Fruit fly (Drosophila melanogaster) whole organism, embryonic: Measurements from ENCODE around the gene Atat.

Source experiments
- Atf3 ChIP-seq: fragments of 200-800 bp; sonication (Bioruptor generic); optimal IDR thresholded peaks from 3 replicates; lab custom pipeline; 2016; ENCODE audit warnings: missing biosample characterization, missing genetic modification characterization
- CG10209 ChIP-seq: fragments of 200-800 bp; sonication (Bioruptor generic); optimal IDR thresholded peaks from 3 replicates; lab custom pipeline; 2017; ENCODE audit warnings: missing biosample characterization, mild to moderate bottlenecking, missing genetic modification characterization, missing genetic modification reagents
- CG1024 ChIP-seq: fragments of 200-800 bp; sonication (Bioruptor generic); IDR thresholded peaks from 2 replicates; pipeline ENCODE4 v1.3.6; 2022; ENCODE audit warnings: missing biosample characterization, missing genetic modification characterization
- CG10267 ChIP-seq: fragments of 200-800 bp; sonication (Bioruptor generic); optimal IDR thresholded peaks from 2 replicates; lab custom pipeline; 2018; ENCODE audit warnings: missing biosample characterization, mild to moderate bottlenecking, missing genetic modification characterization, moderate library complexity
- CG10274 ChIP-seq: fragments of 200-800 bp; sonication (Bioruptor generic); optimal IDR thresholded peaks from 3 replicates; lab custom pipeline; 2017; ENCODE audit warnings: missing biosample characterization, mild to moderate bottlenecking, missing genetic modification characterization
- CG10543 ChIP-seq: fragments of 200-800 bp; sonication (Bioruptor generic); optimal IDR thresholded peaks from 3 replicates; lab custom pipeline; 2017; ENCODE audit warnings: missing biosample characterization, mild to moderate bottlenecking, missing genetic modification characterization, moderate library complexity
- CG11398 ChIP-seq: fragments of 200-800 bp; sonication (Bioruptor generic); optimal IDR thresholded peaks from 2 replicates; lab custom pipeline; 2016; ENCODE audit warnings: missing biosample characterization, missing genetic modification characterization
- CG11695 ChIP-seq: fragments of 200-800 bp; sonication (Bioruptor generic); IDR thresholded peaks from 3 replicates; pipeline ENCODE4 v1.3.6; 2022; ENCODE audit warnings: missing biosample characterization, missing genetic modification characterization
- CG12942 ChIP-seq: fragments of 200-800 bp; sonication (Bioruptor generic); optimal IDR thresholded peaks from 3 replicates; lab custom pipeline; 2016; ENCODE audit warnings: missing biosample characterization, missing genetic modification characterization
- CG14710 ChIP-seq: fragments of 200-800 bp; sonication (Bioruptor generic); optimal IDR thresholded peaks from 3 replicates; lab custom pipeline; 2019; ENCODE audit warnings: missing biosample characterization, mild to moderate bottlenecking, missing genetic modification characterization, moderate library complexity
- CG1603 ChIP-seq: fragments of 200-800 bp; sonication (Bioruptor generic); optimal IDR thresholded peaks from 2 replicates; lab custom pipeline; 2019; ENCODE audit warnings: missing biosample characterization, mild to moderate bottlenecking, missing genetic modification characterization, moderate library complexity
- CG17361 ChIP-seq: fragments of 200-800 bp; sonication (Bioruptor generic); IDR thresholded peaks from 3 replicates; pipeline ENCODE4 v1.3.6; 2022; ENCODE audit warnings: missing biosample characterization, missing genetic modification characterization
- CG1792 ChIP-seq: fragments of 200-800 bp; sonication (Bioruptor generic); optimal IDR thresholded peaks from 2 replicates; lab custom pipeline; 2016; ENCODE audit warnings: missing biosample characterization, missing genetic modification characterization
- CG18619 ChIP-seq: fragments of 200-800 bp; sonication (Bioruptor generic); optimal IDR thresholded peaks from 3 replicates; lab custom pipeline; 2017; ENCODE audit warnings: missing biosample characterization, mild to moderate bottlenecking, missing genetic modification characterization
- CG2116 ChIP-seq: fragments of 200-800 bp; sonication (Bioruptor generic); optimal IDR thresholded peaks from 3 replicates; lab custom pipeline; 2018; ENCODE audit warnings: missing biosample characterization, mild to moderate bottlenecking, missing genetic modification characterization
- CG2129 ChIP-seq: fragments of 200-800 bp; sonication (Bioruptor generic); IDR thresholded peaks from 2 replicates; pipeline ENCODE4 v1.3.6; 2022; ENCODE audit warnings: missing biosample characterization, missing genetic modification characterization; ENCODE audit not compliant: partially characterized antibody
- CG3163 ChIP-seq: fragments of 200-800 bp; sonication (Bioruptor generic); optimal IDR thresholded peaks from 3 replicates; lab custom pipeline; 2016; ENCODE audit warnings: missing biosample characterization, missing genetic modification characterization
- CG3407 ChIP-seq: fragments of 200-800 bp; sonication (Bioruptor generic); optimal IDR thresholded peaks from 2 replicates; lab custom pipeline; 2018; ENCODE audit warnings: missing biosample characterization, mild to moderate bottlenecking, missing genetic modification characterization
- CG4617 ChIP-seq: fragments of 200-800 bp; sonication (Bioruptor generic); optimal IDR thresholded peaks from 3 replicates; lab custom pipeline; 2016; ENCODE audit warnings: missing biosample characterization, missing genetic modification characterization, borderline replicate concordance
- CG5180 ChIP-seq: fragments of 200-800 bp; sonication (Bioruptor generic); optimal IDR thresholded peaks from 3 replicates; lab custom pipeline; 2017; ENCODE audit warnings: missing biosample characterization, missing genetic modification characterization, mild to moderate bottlenecking, moderate library complexity, missing genetic modification reagents
- CG6813 ChIP-seq: fragments of 200-800 bp; sonication (Bioruptor generic); optimal IDR thresholded peaks from 2 replicates; lab custom pipeline; 2017; ENCODE audit warnings: missing biosample characterization, missing genetic modification characterization, mild to moderate bottlenecking, moderate library complexity, missing genetic modification reagents
- CG8765 ChIP-seq: fragments of 200-800 bp; sonication (Bioruptor generic); IDR thresholded peaks from 2 replicates; pipeline ENCODE4 v1.3.6; 2022; ENCODE audit warnings: missing biosample characterization, missing genetic modification characterization
- CG9215 ChIP-seq: fragments of 200-800 bp; sonication (Bioruptor generic); IDR thresholded peaks from 2 replicates; pipeline ENCODE4 v1.3.6; 2022; ENCODE audit warnings: missing biosample characterization, missing genetic modification characterization
- Deaf1 ChIP-seq: fragments of 200-800 bp; optimal IDR thresholded peaks from 3 replicates; lab custom pipeline; 2019; ENCODE audit warnings: missing biosample characterization, mild to moderate bottlenecking, missing genetic modification characterization, moderate library complexity
- Fer3 ChIP-seq: fragments of 200-800 bp; sonication (Bioruptor generic); optimal IDR thresholded peaks from 2 replicates; lab custom pipeline; 2018; ENCODE audit warnings: missing biosample characterization, mild to moderate bottlenecking, missing genetic modification characterization, moderate library complexity
- H15 ChIP-seq: fragments of 200-800 bp; sonication (Bioruptor generic); IDR thresholded peaks from 3 replicates; pipeline ENCODE4 v1.3.6; 2022; ENCODE audit warnings: missing biosample characterization, missing genetic modification characterization
- HLH3B ChIP-seq: fragments of 200-800 bp; sonication (Bioruptor generic); IDR thresholded peaks from 2 replicates; pipeline ENCODE4 v1.3.6; 2022; ENCODE audit warnings: missing biosample characterization, missing genetic modification characterization
- Hr51 ChIP-seq, 2 experiments: fragments of 200-800 bp; sonication (Bioruptor generic); optimal IDR thresholded peaks; 2 replicates in 1 of 2; 3 replicates in 1 of 2; lab custom pipeline; 2016 to 2018; ENCODE audit warnings: missing biosample characterization in 2 of 2, missing genetic modification characterization in 2 of 2, mild to moderate bottlenecking in 1 of 2, moderate library complexity in 1 of 2
- NK7.1 ChIP-seq: fragments of 200-800 bp; sonication (Bioruptor generic); optimal IDR thresholded peaks from 3 replicates; lab custom pipeline; 2016; ENCODE audit warnings: missing biosample characterization, missing genetic modification characterization
- Taf1 ChIP-seq: fragments of 200-800 bp; sonication (Bioruptor generic); IDR thresholded peaks from 2 replicates; pipeline ENCODE4 v1.3.6; 2022; ENCODE audit warnings: missing biosample characterization, missing genetic modification characterization
- Usf ChIP-seq: fragments of 200-800 bp; sonication (Bioruptor generic); optimal IDR thresholded peaks from 2 replicates; lab custom pipeline; 2017; ENCODE audit warnings: missing genotype, missing biosample characterization, missing genetic modification characterization
- Xrp1 ChIP-seq: fragments of 200-800 bp; sonication (Bioruptor generic); IDR thresholded peaks from 2 replicates; pipeline ENCODE4 v1.3.6; 2022; ENCODE audit warnings: missing biosample characterization, missing genetic modification characterization
- abd-A ChIP-seq: fragments of 200-800 bp; sonication (Bioruptor generic); optimal IDR thresholded peaks from 3 replicates; lab custom pipeline; 2019; ENCODE audit warnings: missing biosample characterization, mild to moderate bottlenecking, missing genetic modification characterization, moderate library complexity
- amos ChIP-seq: fragments of 200-800 bp; sonication (Bioruptor generic); IDR thresholded peaks from 2 replicates; pipeline ENCODE4 v1.3.6; 2022; ENCODE audit warnings: missing biosample characterization, missing genetic modification characterization; ENCODE audit not compliant: partially characterized antibody
- ara ChIP-seq: fragments of 200-800 bp; sonication (Bioruptor generic); IDR thresholded peaks from 2 replicates; pipeline ENCODE4 v1.3.6; 2022; ENCODE audit warnings: missing biosample characterization, missing genetic modification characterization
- crc ChIP-seq: fragments of 200-800 bp; sonication (Bioruptor generic); optimal IDR thresholded peaks from 2 replicates; lab custom pipeline; 2016; ENCODE audit warnings: missing biosample characterization, missing genetic modification characterization
- dan ChIP-seq: fragments of 200-800 bp; sonication (Bioruptor generic); IDR thresholded peaks from 2 replicates; pipeline ENCODE4 v1.3.6; 2022; ENCODE audit warnings: missing biosample characterization, missing genetic modification characterization
- gro ChIP-seq: fragments of 200-800 bp; sonication (Bioruptor generic); optimal IDR thresholded peaks from 2 replicates; lab custom pipeline; 2016; ENCODE audit warnings: missing biosample characterization, missing genetic modification characterization
- h ChIP-seq: fragments of >200 bp; optimal IDR thresholded peaks from 2 replicates; lab custom pipeline; 2017
- ken ChIP-seq: fragments of 200-800 bp; sonication (Bioruptor generic); IDR thresholded peaks from 3 replicates; pipeline ENCODE4 v1.3.6; 2022; ENCODE audit warnings: missing biosample characterization, missing genetic modification characterization
- lab ChIP-seq: fragments of 200-800 bp; sonication (Bioruptor generic); optimal IDR thresholded peaks from 3 replicates; lab custom pipeline; 2017; ENCODE audit warnings: missing biosample characterization, missing genetic modification characterization, mild to moderate bottlenecking, moderate library complexity, missing genetic modification reagents
- oc ChIP-seq: fragments of 200-800 bp; sonication (Bioruptor generic); optimal IDR thresholded peaks from 2 replicates; lab custom pipeline; 2018; ENCODE audit warnings: missing biosample characterization, mild to moderate bottlenecking, missing genetic modification characterization, moderate library complexity
- peb ChIP-seq: fragments of 200-800 bp; sonication (Bioruptor generic); IDR thresholded peaks from 2 replicates; pipeline ENCODE4 v1.3.6; 2022; ENCODE audit warnings: missing biosample characterization, missing genetic modification characterization
- seq ChIP-seq: fragments of 200-800 bp; sonication (Bioruptor generic); IDR thresholded peaks from 2 replicates; pipeline ENCODE4 v1.3.6; 2022; ENCODE audit warnings: missing biosample characterization, missing genetic modification characterization
- sim ChIP-seq: fragments of 200-800 bp; sonication (Bioruptor generic); IDR thresholded peaks from 2 replicates; pipeline ENCODE4 v1.3.6; 2022; ENCODE audit warnings: missing biosample characterization, missing genetic modification characterization
- sob ChIP-seq: fragments of 200-800 bp; sonication (Bioruptor generic); IDR thresholded peaks from 2 replicates; pipeline ENCODE4 v1.3.6; 2022; ENCODE audit warnings: missing biosample characterization, missing genetic modification characterization
- tgo ChIP-seq: fragments of 200-800 bp; sonication (Bioruptor generic); IDR thresholded peaks from 3 replicates; pipeline ENCODE4 v1.3.6; 2022; ENCODE audit warnings: missing biosample characterization, missing genetic modification characterization
- toy ChIP-seq: fragments of 200-800 bp; sonication (Bioruptor generic); IDR thresholded peaks from 2 replicates; pipeline ENCODE4 v1.3.6; 2022; ENCODE audit warnings: missing biosample characterization, missing genetic modification characterization
- unc-4 ChIP-seq: fragments of 200-800 bp; sonication (Bioruptor generic); IDR thresholded peaks from 2 replicates; pipeline ENCODE4 v1.3.6; 2022; ENCODE audit warnings: missing biosample characterization, missing genetic modification characterization; ENCODE audit not compliant: partially characterized antibody
- vfl ChIP-seq: fragments of 200-800 bp; sonication (Bioruptor generic); optimal IDR thresholded peaks from 2 replicates; lab custom pipeline; 2016; ENCODE audit warnings: missing biosample characterization, missing genetic modification characterization

The Atat gene

DNA sequence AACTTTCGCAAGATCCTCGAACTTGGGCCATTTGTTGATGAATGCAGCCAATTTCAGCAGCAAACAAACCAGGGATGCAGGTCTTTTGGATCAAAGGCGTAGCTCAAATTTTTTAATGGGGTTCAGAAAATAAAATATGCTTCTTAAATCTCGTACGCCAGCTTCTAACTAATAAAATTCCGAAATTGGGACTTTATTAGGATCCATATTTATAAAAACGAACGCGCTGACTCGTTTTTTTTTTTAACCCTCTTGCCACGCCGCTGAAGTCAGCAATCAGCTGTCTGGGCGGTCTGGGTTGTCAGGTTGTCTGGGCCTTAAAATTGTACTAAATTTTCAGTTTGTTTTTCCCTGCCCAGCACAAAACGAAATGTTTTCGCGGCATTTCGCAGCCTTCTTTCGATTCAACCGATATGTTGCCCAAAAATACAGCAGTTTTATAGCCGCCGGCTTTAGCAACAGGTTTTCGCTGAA lies 31.1 kb upstream of the Atat start, which contains the start of gene CG3437 (continued):
- TF ChIP-seq CG2129 (0 out of 2 replicates have a peak, but pooled peaks have one; percentile 11), gro (GFP tag; lab: Kevin White, UChicago) (peak; percentile 98), oc (tag; lab: Kevin White, UChicago) (peak; percentile 98), Deaf1 (tag; lab: Kevin White, UChicago) (peak; percentile 73), CG6813 (GFP tag; lab: Kevin White, UChicago) (peak; percentile 99), sob (GFP tag; lab: Robert Waterston, UW) (peak; percentile 99), CG17361 (GFP tag; lab: Robert Waterston, UW) (peak; percentile 99), peb (GFP tag; lab: Robert Waterston, UW) (peak; percentile 98), toy (GFP tag; lab: Robert Waterston, UW) (peak; percentile 98), Taf1 (peak; percentile 97), NK7.1 (peak; percentile 98), CG12942 (GFP tag; lab: Kevin White, UChicago) (peak; percentile 98), CG10274 (GFP tag; lab: Kevin White, UChicago) (peak; percentile 93), ken (GFP tag; lab: Robert Waterston, UW) (peak; percentile 99), seq (GFP tag; lab: Robert Waterston, UW) (peak; percentile 99), h (no peak), CG10209 (peak; percentile 99), Hr51 (GFP tag; optimal IDR thresholded peaks at IDR 0.05; lab: Kevin White, UChicago) (peak; percentile 97 to 98), dan (GFP tag; lab: Robert Waterston, UW) (peak; percentile 98), CG5180 (GFP tag; lab: Kevin White, UChicago) (peak; percentile 91), ara (GFP tag; lab: Robert Waterston, UW) (peak; percentile 100), CG3407 (GFP tag; lab: Kevin White, UChicago) (peak; percentile 97), CG3163 (GFP tag; lab: Kevin White, UChicago) (peak; percentile 91), CG14710 (tag; lab: Kevin White, UChicago) (peak; percentile 98), CG8765 (GFP tag; lab: Robert Waterston, UW) (peak; percentile 99), Fer3 (tag; lab: Kevin White, UChicago) (peak; percentile 99), CG9215 (GFP tag; lab: Robert Waterston, UW) (peak; percentile 99), Usf (peak; percentile 99), CG1792 (GFP tag; lab: Kevin White, UChicago) (peak; percentile 97), vfl (GFP tag; lab: Kevin White, UChicago) (peak; percentile 97), HLH3B (peak; percentile 99), CG1603 (tag; lab: Kevin White, UChicago) (peak; percentile 96), lab (GFP tag; lab: Kevin White, UChicago) (peak; percentile 100), abd-A (tag; lab: Kevin White, UChicago) (peak; percentile 87), crc (GFP tag; lab: Kevin White, UChicago) (peak; percentile 95), CG11695 (GFP tag; lab: Robert Waterston, UW) (peak; percentile 99), amos (GFP tag; lab: Robert Waterston, UW) (peak; percentile 44; the same call in 1 of the 2 replicates), sim (GFP tag; lab: Robert Waterston, UW) (peak; percentile 99), Atf3 (GFP tag; lab: Kevin White, UChicago) (peak; percentile 98), CG11398 (peak; percentile 97), unc-4 (GFP tag; lab: Robert Waterston, UW) (0 out of 2 replicates have a peak, but pooled peaks have one; percentile 30), CG10543 (GFP tag; lab: Kevin White, UChicago) (peak; percentile 97), tgo (GFP tag; lab: Robert Waterston, UW) (peak; percentile 99), Xrp1 (GFP tag; lab: Robert Waterston, UW) (peak; percentile 100), H15 (GFP tag; lab: Robert Waterston, UW) (peak; percentile 100), CG2116 (GFP tag; lab: Kevin White, UChicago) (peak; percentile 90), CG18619 (GFP tag; lab: Kevin White, UChicago) (peak; percentile 98), CG10267 (peak; percentile 94), CG1024 (GFP tag; lab: Robert Waterston, UW) (peak; percentile 97), CG4617 (peak; percentile 98)
